Worm (Caenorhabditis elegans) whole organism, young adult: ENCODE results near the gene F29B9.12.

ENCODE experiments used
- B0019.2 ChIP-seq: fragments of 200-800 bp; sonication (Bioruptor generic); conservative IDR thresholded peaks from 2 replicates; pipeline ENCODE4 v1.3.6; 2022; ENCODE audit warnings: missing genetic modification reagents, missing genetic modification characterization, missing compliant biosample characterization
- B0336.3 ChIP-seq: fragments of 200-800 bp; sonication (Bioruptor generic); IDR thresholded peaks from 2 replicates; pipeline ENCODE4 v1.3.6; 2022; ENCODE audit warnings: missing genetic modification characterization, missing compliant biosample characterization
- F22D6.2 ChIP-seq: sonication (generic microtip); optimal IDR thresholded peaks from 2 replicates; lab custom pipeline; 2016; ENCODE audit warnings: mild to moderate bottlenecking, missing genetic modification characterization, missing compliant biosample characterization
- F57A8.1 ChIP-seq: fragments of 200-800 bp; sonication (Bioruptor generic); optimal IDR thresholded peaks from 2 replicates; lab custom pipeline; 2018; ENCODE audit warnings: mild to moderate bottlenecking, missing genetic modification characterization, moderate library complexity, missing compliant biosample characterization
- Y53G8AR.9 ChIP-seq: fragments of 200-800 bp; sonication (Bioruptor generic); conservative IDR thresholded peaks from 2 replicates; pipeline ENCODE4 v1.3.6; 2022; ENCODE audit warnings: missing genetic modification reagents, missing genetic modification characterization, missing compliant biosample characterization
- Y95B8A.8 ChIP-seq: fragments of 200-800 bp; sonication (Bioruptor generic); IDR thresholded peaks from 2 replicates; pipeline ENCODE4 v1.3.6; 2022; ENCODE audit warnings: missing genetic modification reagents, missing genetic modification characterization, missing compliant biosample characterization
- aptf-2 ChIP-seq: fragments of 200-800 bp; sonication (Bioruptor generic); conservative IDR thresholded peaks from 2 replicates; pipeline ENCODE4 v1.3.6; 2022; ENCODE audit warnings: missing genetic modification reagents, missing genetic modification characterization, missing compliant biosample characterization
- atf-7 ChIP-seq: sonication (generic microtip); optimal IDR thresholded peaks from 2 replicates; lab custom pipeline; 2017; ENCODE audit warnings: mild to moderate bottlenecking, missing genetic modification characterization, missing compliant biosample characterization
- athp-1 ChIP-seq: sonication (generic microtip); optimal IDR thresholded peaks from 2 replicates; lab custom pipeline; 2017; ENCODE audit warnings: mild to moderate bottlenecking, missing genetic modification characterization, missing compliant biosample characterization
- attf-6 ChIP-seq: fragments of 200-800 bp; sonication (Bioruptor generic); IDR thresholded peaks from 2 replicates; pipeline ENCODE4 v1.3.6; 2022; ENCODE audit warnings: missing genetic modification reagents, missing genetic modification characterization, missing compliant biosample characterization
- ccch-3 ChIP-seq: fragments of 200-800 bp; sonication (Bioruptor generic); optimal IDR thresholded peaks from 2 replicates; lab custom pipeline; 2018; ENCODE audit warnings: mild to moderate bottlenecking, missing genetic modification characterization, missing compliant biosample characterization
- ceh-100 ChIP-seq: fragments of 200-800 bp; sonication (Bioruptor generic); IDR thresholded peaks from 2 replicates; pipeline ENCODE4 v1.3.6; 2022; ENCODE audit warnings: missing genetic modification reagents, missing genetic modification characterization, missing compliant biosample characterization
- ceh-58 ChIP-seq: fragments of 200-800 bp; sonication (Bioruptor generic); IDR thresholded peaks from 2 replicates; pipeline ENCODE4 v1.3.6; 2022; ENCODE audit warnings: missing genetic modification characterization, missing compliant biosample characterization
- dpff-1 ChIP-seq: sonication (generic microtip); optimal IDR thresholded peaks from 2 replicates; lab custom pipeline; 2017; ENCODE audit warnings: mild to moderate bottlenecking, missing genetic modification characterization, missing compliant biosample characterization
- efl-1 ChIP-seq: fragments of 150-350 bp; optimal IDR thresholded peaks from 2 replicates; lab custom pipeline; 2014; ENCODE audit warnings: missing biosample characterization, missing genetic modification reagents, missing genetic modification characterization
- egl-44 ChIP-seq: fragments of 200-800 bp; sonication (Bioruptor generic); IDR thresholded peaks from 2 replicates; pipeline ENCODE4 v1.3.6; 2022; ENCODE audit warnings: missing genetic modification reagents, missing genetic modification characterization, missing compliant biosample characterization
- hsf-1 ChIP-seq: fragments of 200-800 bp; sonication (Bioruptor generic); IDR thresholded peaks from 2 replicates; pipeline ENCODE4 v1.3.6; 2022; ENCODE audit warnings: missing genetic modification reagents, missing genetic modification characterization, missing compliant biosample characterization
- lag-1 ChIP-seq: fragments of 200-800 bp; sonication (Bioruptor generic); IDR thresholded peaks from 2 replicates; pipeline ENCODE4 v1.3.6; 2022; ENCODE audit warnings: missing genetic modification reagents, missing genetic modification characterization, missing compliant biosample characterization
- lin-26 ChIP-seq: fragments of 200-800 bp; sonication (Bioruptor generic); IDR thresholded peaks from 2 replicates; pipeline ENCODE4 v1.3.6; 2022; ENCODE audit warnings: missing genetic modification reagents, missing genetic modification characterization, missing compliant biosample characterization
- lir-1 ChIP-seq: fragments of 200-800 bp; sonication (Bioruptor generic); conservative IDR thresholded peaks from 2 replicates; pipeline ENCODE4 v1.3.6; 2022; ENCODE audit warnings: missing genetic modification reagents, missing genetic modification characterization, missing compliant biosample characterization
- lsy-27 ChIP-seq: sonication (generic microtip); optimal IDR thresholded peaks from 2 replicates; lab custom pipeline; 2017; ENCODE audit warnings: missing genetic modification characterization, mild to moderate bottlenecking, missing compliant biosample characterization, antibody characterized with exemption, missing genotype, borderline replicate concordance; ENCODE audit not compliant: insufficient read depth
- madf-3 ChIP-seq: fragments of 200-800 bp; sonication (Bioruptor generic); IDR thresholded peaks from 2 replicates; pipeline ENCODE4 v1.3.6; 2022; ENCODE audit warnings: missing genetic modification reagents, missing genetic modification characterization, missing compliant biosample characterization
- madf-8 ChIP-seq: fragments of 200-800 bp; sonication (Bioruptor generic); conservative IDR thresholded peaks from 2 replicates; pipeline ENCODE4 v1.3.6; 2022; ENCODE audit warnings: missing genetic modification reagents, missing genetic modification characterization, missing compliant biosample characterization
- mcd-1 ChIP-seq: fragments of 200-800 bp; sonication (Bioruptor generic); IDR thresholded peaks from 2 replicates; pipeline ENCODE4 v1.3.6; 2022; ENCODE audit warnings: missing genetic modification reagents, missing genetic modification characterization, missing compliant biosample characterization
- nfya-2 ChIP-seq: fragments of 200-800 bp; sonication (Bioruptor generic); IDR thresholded peaks from 2 replicates; pipeline ENCODE4 v1.3.6; 2022; ENCODE audit warnings: missing genetic modification reagents, missing genetic modification characterization, missing compliant biosample characterization
- nfyb-1 ChIP-seq: fragments of 200-800 bp; sonication (Bioruptor generic); IDR thresholded peaks from 2 replicates; pipeline ENCODE4 v1.3.6; 2022; ENCODE audit warnings: missing genetic modification reagents, missing genetic modification characterization, missing compliant biosample characterization
- nhr-120 ChIP-seq: fragments of 200-800 bp; sonication (Bioruptor generic); IDR thresholded peaks from 2 replicates; pipeline ENCODE4 v1.3.6; 2022; ENCODE audit warnings: missing genetic modification characterization, missing compliant biosample characterization
- nhr-90 ChIP-seq: sonication (generic microtip); optimal IDR thresholded peaks from 2 replicates; lab custom pipeline; 2016; ENCODE audit warnings: missing genotype, mild to moderate bottlenecking, missing genetic modification characterization, missing compliant biosample characterization
- rcor-1 ChIP-seq: fragments of 200-800 bp; sonication (Bioruptor generic); IDR thresholded peaks from 2 replicates; pipeline ENCODE4 v1.3.6; 2022; ENCODE audit warnings: missing genetic modification reagents, missing genetic modification characterization, missing compliant biosample characterization
- repo-1 ChIP-seq: sonication (generic microtip); optimal IDR thresholded peaks from 2 replicates; lab custom pipeline; 2017; ENCODE audit warnings: mild to moderate bottlenecking, missing genetic modification characterization, missing compliant biosample characterization
- snpc-4 ChIP-seq, 5 experiments: fragments of 150-350 bp in 1 of 5; sonication (generic microtip) in 4 of 5; optimal IDR thresholded peaks; 2 replicates each; lab custom pipeline; 2014 to 2018; ENCODE audit warnings: missing genetic modification characterization in 5 of 5, missing biosample characterization in 3 of 5, antibody characterized with exemption in 2 of 5, mild to moderate bottlenecking in 2 of 5, missing compliant biosample characterization in 2 of 5, missing genotype in 2 of 5, moderate library complexity in 2 of 5, missing genetic modification reagents in 1 of 5
- unc-62 ChIP-seq: fragments of 150-350 bp; optimal IDR thresholded peaks from 2 replicates; lab custom pipeline; 2014; ENCODE audit warnings: missing biosample characterization, missing genetic modification reagents, missing genetic modification characterization
- ztf-18 ChIP-seq: sonication (generic microtip); optimal IDR thresholded peaks from 2 replicates; lab custom pipeline; 2016; ENCODE audit warnings: missing genotype, mild to moderate bottlenecking, missing genetic modification characterization, missing compliant biosample characterization
- ztf-22 ChIP-seq: fragments of 200-800 bp; sonication (Bioruptor generic); optimal IDR thresholded peaks from 2 replicates; lab custom pipeline; 2018; ENCODE audit warnings: mild to moderate bottlenecking, missing genetic modification characterization, moderate library complexity, missing compliant biosample characterization
- ztf-26 ChIP-seq: sonication (generic microtip); optimal IDR thresholded peaks from 2 replicates; lab custom pipeline; 2017; ENCODE audit warnings: missing genetic modification characterization, missing compliant biosample characterization
- ztf-28 ChIP-seq: fragments of 200-800 bp; sonication (Bioruptor generic); IDR thresholded peaks from 2 replicates; pipeline ENCODE4 v1.3.6; 2022; ENCODE audit warnings: missing genetic modification reagents, missing genetic modification characterization, missing compliant biosample characterization

Gene F29B9.12

ce11 chrIV:4637840-4638239, 31.5 kb upstream of the F29B9.12 start, which contains the start of gene F19C7.8:
Gene F19C7.8 (minus strand): TSS chrIV:4638095.
- TF ChIP-seq nfyb-1 (no peak), nhr-90 (tag; lab: Kevin White, UChicago) (no peak), lin-26 (GFP tag; lab: Robert Waterston, UW) (0 out of 2 replicates have a peak, but pooled peaks have one; percentile 13), ztf-22 (GFP tag; lab: Kevin White, UChicago) (no peak), nfya-2 (GFP tag; lab: Robert Waterston, UW) (no peak), aptf-2 (GFP tag; lab: Robert Waterston, UW) (no peak), ztf-28 (0 out of 2 replicates have a peak, but pooled peaks have one; percentile 41)

- no peak for TF ChIP-seq rcor-1
- TF ChIP-seq Y53G8AR.9 (GFP tag; lab: Robert Waterston, UW) = no peak
- TF ChIP-seq nfyb-1 = no peak
- no peak for TF ChIP-seq F57A8.1 (GFP tag; lab: Kevin White, UChicago)
- no peak for TF ChIP-seq efl-1 (GFP tag; lab: Kevin White, UChicago)
- TF ChIP-seq ceh-58 (GFP tag; lab: Robert Waterston, UW) = no peak
- no peak for TF ChIP-seq madf-8 (GFP tag; lab: Robert Waterston, UW)
- TF ChIP-seq lir-1 (GFP tag; lab: Robert Waterston, UW) = no peak
- TF ChIP-seq ccch-3 (GFP tag; lab: Kevin White, UChicago) = no peak
- TF ChIP-seq, all 124 proteins: peak for 0
Measured at ce11 chrIV:4639352-4639751, 30.0 kb upstream of the F29B9.12 start.

ce11 chrIV:4640941-4641340, 28.4 kb upstream of the F29B9.12 start:
- TF ChIP-seq atf-7 (tag; lab: Kevin White, UChicago) = no peak
- peak; percentile 18 for TF ChIP-seq ztf-26
- TF ChIP-seq madf-3 (GFP tag; lab: Robert Waterston, UW) = no peak

- TF ChIP-seq ceh-100 (GFP tag; lab: Robert Waterston, UW) (no peak), lsy-27 (tag; lab: Kevin White, UChicago) (no peak), lag-1 (GFP tag; lab: Robert Waterston, UW) (no peak), egl-44 (GFP tag; lab: Robert Waterston, UW) (no peak), ceh-58 (GFP tag; lab: Robert Waterston, UW) (no peak), B0336.3 (GFP tag; lab: Robert Waterston, UW) (no peak), attf-6 (GFP tag; lab: Robert Waterston, UW) (no peak), athp-1 (tag; lab: Kevin White, UChicago) (no peak), snpc-4 (GFP tag; optimal IDR thresholded peaks at IDR 0.05; lab: Kevin White, UChicago) (no peak), snpc-4 (tag; optimal IDR thresholded peaks at IDR 0.05; lab: Kevin White, UChicago) (no peak), nfya-2 (GFP tag; lab: Robert Waterston, UW) (no peak), dpff-1 (no peak), repo-1 (tag; lab: Kevin White, UChicago) (no peak), nhr-120 (GFP tag; lab: Robert Waterston, UW) (no peak), ztf-18 (tag; lab: Kevin White, UChicago) (no peak), unc-62 (GFP tag; lab: Kevin White, UChicago) (no peak), hsf-1 (GFP tag; lab: Robert Waterston, UW) (no peak), F22D6.2 (tag; lab: Kevin White, UChicago) (no peak), B0019.2 (GFP tag; lab: Robert Waterston, UW) (no peak), Y95B8A.8 (GFP tag; lab: Robert Waterston, UW) (no peak), mcd-1 (no peak)
Measured at ce11 chrIV:4643577-4643976, 25.8 kb upstream of the F29B9.12 start.
